Fruit fly (Drosophila melanogaster): ENCODE measurements around the gene CG3598.

DNA sequence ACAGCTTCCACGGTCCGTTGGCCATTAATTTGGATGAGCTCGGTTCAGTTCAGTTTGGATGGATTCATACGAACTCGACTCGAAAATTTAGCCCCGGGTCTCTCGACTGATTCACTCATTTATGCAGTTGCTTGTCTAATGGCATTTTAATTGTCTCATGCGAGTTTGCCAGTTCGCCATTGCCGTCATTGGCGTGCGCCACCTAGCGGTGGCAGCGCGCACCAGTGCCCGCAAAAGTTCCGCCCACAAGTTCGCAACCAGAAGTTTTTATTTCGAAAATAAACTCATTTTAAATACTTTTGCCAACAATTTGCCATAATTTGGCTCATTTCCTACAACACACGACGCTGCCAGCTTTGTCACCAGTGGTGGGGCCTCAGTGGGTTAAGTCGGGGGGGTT, 21.7 kb upstream of the CG3598 start:
- TF ChIP-seq usp (GFP tag; optimal IDR thresholded peaks at IDR 0.05) (no peak), psq (optimal IDR thresholded peaks at IDR 0.05) (no peak), Dll (optimal IDR thresholded peaks at IDR 0.05) (no peak), EcR (GFP tag; optimal IDR thresholded peaks at IDR 0.05) (no peak), pan (optimal IDR thresholded peaks at IDR 0.05) (no peak), CG8478 (optimal IDR thresholded peaks at IDR 0.05) (no peak)

Data from whole organism.